Worm (Caenorhabditis elegans) whole organism, L1 larva: ENCODE data around the gene dhs-31.

Experiments used
- C34B4.2 ChIP-seq: sonication (generic microtip); optimal IDR thresholded peaks from 2 replicates; lab custom pipeline; 2017; ENCODE audit warnings: mild to moderate bottlenecking, missing genetic modification characterization, missing compliant biosample characterization
- alr-1 ChIP-seq: fragments of 200-800 bp; sonication (Bioruptor generic); optimal IDR thresholded peaks from 2 replicates; lab custom pipeline; 2018; ENCODE audit warnings: borderline replicate concordance, mild to moderate bottlenecking, missing genetic modification characterization, missing compliant biosample characterization
- blmp-1 ChIP-seq: fragments of 150-350 bp; optimal IDR thresholded peaks from 2 replicates; lab custom pipeline; 2014; ENCODE audit warnings: missing biosample characterization, missing genetic modification characterization
- ceh-63 ChIP-seq: fragments of 200-800 bp; sonication (Bioruptor generic); optimal IDR thresholded peaks from 2 replicates; lab custom pipeline; 2018; ENCODE audit warnings: mild to moderate bottlenecking, missing genetic modification characterization, missing compliant biosample characterization
- ceh-8 ChIP-seq: fragments of 200-800 bp; sonication (Bioruptor generic); optimal IDR thresholded peaks from 2 replicates; lab custom pipeline; 2018; ENCODE audit warnings: mild to moderate bottlenecking, missing genetic modification characterization, moderate library complexity, missing compliant biosample characterization
- ceh-88 ChIP-seq: fragments of 200-800 bp; sonication (Bioruptor generic); IDR thresholded peaks from 2 replicates; pipeline ENCODE4 v1.3.6; 2022; ENCODE audit warnings: missing genetic modification characterization, missing compliant biosample characterization
- ceh-90 ChIP-seq: sonication (generic microtip); optimal IDR thresholded peaks from 2 replicates; lab custom pipeline; 2016; ENCODE audit warnings: missing genetic modification characterization, missing compliant biosample characterization
- ces-1 ChIP-seq: fragments of 150-350 bp; optimal IDR thresholded peaks from 2 replicates; lab custom pipeline; 2014; ENCODE audit warnings: missing biosample characterization, missing genetic modification reagents, missing genetic modification characterization
- dpl-1 ChIP-seq, 3 experiments: fragments of 150-350 bp in 2 of 3; sonication (generic microtip) in 1 of 3; optimal IDR thresholded peaks; 2 replicates each; lab custom pipeline; 2014 to 2017; ENCODE audit warnings: missing biosample characterization in 3 of 3, missing genetic modification characterization in 3 of 3, missing genetic modification reagents in 3 of 3
- dsc-1 ChIP-seq: sonication (generic microtip); optimal IDR thresholded peaks from 2 replicates; lab custom pipeline; 2016; ENCODE audit warnings: mild to moderate bottlenecking, missing genetic modification characterization, missing compliant biosample characterization
- efl-1 ChIP-seq, 4 experiments: fragments of 150-350 bp; optimal IDR thresholded peaks in 3 of 4; peaks in 1 of 4; 1 replicate in 1 of 4; 2 replicates in 3 of 4; lab custom pipeline; 2014; ENCODE audit warnings: missing biosample characterization in 2 of 4, missing genetic modification characterization in 2 of 4, missing genetic modification reagents in 2 of 4
- efl-3 ChIP-seq: fragments of 200-800 bp; sonication (Bioruptor generic); optimal IDR thresholded peaks from 2 replicates; lab custom pipeline; 2018; ENCODE audit warnings: mild to moderate bottlenecking, missing genetic modification characterization, missing compliant biosample characterization
- egl-13 ChIP-seq: sonication (generic microtip); optimal IDR thresholded peaks from 2 replicates; lab custom pipeline; 2016; ENCODE audit warnings: missing genotype, missing genetic modification reagents, missing genetic modification characterization, missing compliant biosample characterization
- egl-27 ChIP-seq, 2 experiments: fragments of 150-350 bp in 1 of 2; sonication (generic microtip); optimal IDR thresholded peaks; 3 replicates each; lab custom pipeline; 2017 to 2018; ENCODE audit warnings: missing biosample characterization in 2 of 2, missing genetic modification characterization in 2 of 2, missing genetic modification reagents in 2 of 2
- elt-2 ChIP-seq: sonication (generic microtip); optimal IDR thresholded peaks from 2 replicates; lab custom pipeline; 2016; ENCODE audit warnings: missing genetic modification characterization, mild to moderate bottlenecking, inconsistent platforms, missing compliant biosample characterization, missing genetic modification reagents
- elt-3 ChIP-seq, 6 experiments: fragments of 150-350 bp in 1 of 6; sonication (generic microtip); optimal IDR thresholded peaks; 2 replicates each; lab custom pipeline; 2017 to 2018; ENCODE audit warnings: missing biosample characterization in 6 of 6, missing genetic modification characterization in 6 of 6, inconsistent platforms in 1 of 6
- fkh-8 ChIP-seq: sonication (generic microtip); optimal IDR thresholded peaks from 2 replicates; lab custom pipeline; 2016; ENCODE audit warnings: mild to moderate bottlenecking, missing genetic modification characterization, missing compliant biosample characterization
- fos-1 ChIP-seq: fragments of 150-350 bp; optimal IDR thresholded peaks from 2 replicates; lab custom pipeline; 2014; ENCODE audit warnings: missing biosample characterization, missing genetic modification characterization
- grh-1 ChIP-seq: fragments of 200-800 bp; sonication (Bioruptor generic); IDR thresholded peaks from 2 replicates; pipeline ENCODE4 v1.3.6; 2022; ENCODE audit warnings: missing genetic modification reagents, missing genetic modification characterization, missing compliant biosample characterization
- hlh-4 ChIP-seq: sonication (generic microtip); optimal IDR thresholded peaks from 2 replicates; lab custom pipeline; 2016; ENCODE audit warnings: mild to moderate bottlenecking, missing genetic modification characterization, missing compliant biosample characterization
- irx-1 ChIP-seq: sonication (generic microtip); optimal IDR thresholded peaks from 2 replicates; lab custom pipeline; 2016; ENCODE audit warnings: missing genetic modification characterization, missing compliant biosample characterization
- isw-1 ChIP-seq: fragments of 200-800 bp; sonication (Bioruptor generic); IDR thresholded peaks from 2 replicates; pipeline ENCODE4 v1.3.6; 2022; ENCODE audit warnings: missing genetic modification characterization, missing compliant biosample characterization
- jun-1 ChIP-seq: fragments of 150-350 bp; optimal IDR thresholded peaks from 2 replicates; lab custom pipeline; 2014; ENCODE audit warnings: missing biosample characterization, missing genetic modification reagents, missing genetic modification characterization
- lin-14 ChIP-seq: fragments of 200-800 bp; sonication (Bioruptor generic); optimal IDR thresholded peaks from 2 replicates; lab custom pipeline; 2018; ENCODE audit warnings: mild to moderate bottlenecking, missing genetic modification characterization, moderate library complexity, missing compliant biosample characterization
- lin-35 ChIP-seq, 2 experiments: fragments of 150-350 bp; optimal IDR thresholded peaks; 2 replicates each; lab custom pipeline; 2014; ENCODE audit warnings: missing biosample characterization in 2 of 2, missing genetic modification characterization in 2 of 2, missing genetic modification reagents in 2 of 2
- lir-3 ChIP-seq: sonication (generic microtip); optimal IDR thresholded peaks from 2 replicates; lab custom pipeline; 2016; ENCODE audit warnings: mild to moderate bottlenecking, missing genetic modification characterization, moderate library complexity, missing compliant biosample characterization; ENCODE audit not compliant: poor library complexity
- lsy-2 ChIP-seq, 2 experiments: fragments of 150-350 bp; optimal IDR thresholded peaks; 2 replicates each; lab custom pipeline; 2014; ENCODE audit warnings: missing biosample characterization in 2 of 2, missing genetic modification characterization in 2 of 2
- mdl-1 ChIP-seq, 2 experiments: fragments of 150-350 bp; optimal IDR thresholded peaks; 2 replicates each; lab custom pipeline; 2014 to 2017; ENCODE audit warnings: missing biosample characterization in 2 of 2, missing genetic modification characterization in 2 of 2, inconsistent platforms in 1 of 2
- mef-2 ChIP-seq: fragments of 150-350 bp; optimal IDR thresholded peaks from 2 replicates; lab custom pipeline; 2014; ENCODE audit warnings: missing biosample characterization, missing genetic modification characterization
- nhr-12 ChIP-seq: sonication (generic microtip); optimal IDR thresholded peaks from 2 replicates; lab custom pipeline; 2017; ENCODE audit warnings: missing biosample characterization, missing genetic modification characterization
- nhr-19 ChIP-seq: fragments of 200-800 bp; sonication (Bioruptor generic); conservative IDR thresholded peaks from 2 replicates; pipeline ENCODE4 v1.3.6; 2022; ENCODE audit warnings: missing genetic modification characterization, missing compliant biosample characterization
- nhr-237 ChIP-seq: fragments of 150-350 bp; optimal IDR thresholded peaks from 2 replicates; lab custom pipeline; 2014; ENCODE audit warnings: missing biosample characterization, missing genetic modification characterization
- nhr-28 ChIP-seq: fragments of 150-350 bp; optimal IDR thresholded peaks from 2 replicates; lab custom pipeline; 2014; ENCODE audit warnings: missing biosample characterization, missing genetic modification characterization
- nhr-47 ChIP-seq: sonication (generic microtip); optimal IDR thresholded peaks from 2 replicates; lab custom pipeline; 2016; ENCODE audit warnings: mild to moderate bottlenecking, missing genetic modification characterization, moderate library complexity, missing compliant biosample characterization
- nhr-71 ChIP-seq: sonication (generic microtip); optimal IDR thresholded peaks from 2 replicates; lab custom pipeline; 2016; ENCODE audit warnings: mild to moderate bottlenecking, missing genetic modification characterization, moderate library complexity, missing compliant biosample characterization
- nhr-76 ChIP-seq: sonication (generic microtip); optimal IDR thresholded peaks from 2 replicates; lab custom pipeline; 2017; ENCODE audit warnings: missing biosample characterization, missing genetic modification characterization
- nhr-77 ChIP-seq: fragments of 150-350 bp; optimal IDR thresholded peaks from 2 replicates; lab custom pipeline; 2014; ENCODE audit warnings: missing biosample characterization, missing genetic modification characterization
- nhr-85 ChIP-seq: sonication (generic microtip); peaks from one replicate; lab custom pipeline; 2016; ENCODE audit warnings: missing genetic modification characterization, inconsistent platforms, missing compliant biosample characterization
- pax-3 ChIP-seq: fragments of 200-800 bp; sonication (Bioruptor generic); optimal IDR thresholded peaks from 2 replicates; lab custom pipeline; 2018; ENCODE audit warnings: mild to moderate bottlenecking, missing genetic modification characterization, moderate library complexity, missing compliant biosample characterization
- pqm-1 ChIP-seq: sonication (generic microtip); optimal IDR thresholded peaks from 3 replicates; lab custom pipeline; 2017; ENCODE audit warnings: missing biosample characterization, missing genetic modification characterization
- skn-1 ChIP-seq: fragments of 150-350 bp; optimal IDR thresholded peaks from 2 replicates; lab custom pipeline; 2014; ENCODE audit warnings: missing biosample characterization, missing genetic modification characterization
- sptf-1 ChIP-seq: fragments of 150-350 bp; optimal IDR thresholded peaks from 2 replicates; lab custom pipeline; 2014; ENCODE audit warnings: missing biosample characterization, missing genetic modification characterization
- sup-37 ChIP-seq: fragments of 200-800 bp; sonication (Bioruptor generic); optimal IDR thresholded peaks from 2 replicates; lab custom pipeline; 2018; ENCODE audit warnings: mild to moderate bottlenecking, missing genetic modification characterization, missing compliant biosample characterization
- tlp-1 ChIP-seq: fragments of 150-350 bp; optimal IDR thresholded peaks from 2 replicates; lab custom pipeline; 2014; ENCODE audit warnings: missing biosample characterization, missing genetic modification characterization
- unc-130 ChIP-seq: fragments of 150-350 bp; optimal IDR thresholded peaks from 2 replicates; lab custom pipeline; 2017; ENCODE audit warnings: missing biosample characterization, missing genetic modification characterization, inconsistent platforms
- unc-30 ChIP-seq: sonication (generic microtip); optimal IDR thresholded peaks from 2 replicates; lab custom pipeline; 2017; ENCODE audit warnings: missing biosample characterization, missing genetic modification characterization
- unc-62 ChIP-seq: fragments of 150-350 bp; optimal IDR thresholded peaks from 2 replicates; lab custom pipeline; 2014; ENCODE audit warnings: missing biosample characterization, missing genetic modification reagents, missing genetic modification characterization
- zag-1 ChIP-seq: fragments of 150-350 bp; optimal IDR thresholded peaks from 2 replicates; lab custom pipeline; 2014; ENCODE audit warnings: missing biosample characterization, missing genetic modification characterization
- zip-4 ChIP-seq: fragments of 200-800 bp; sonication (Bioruptor generic); optimal IDR thresholded peaks from 2 replicates; lab custom pipeline; 2018; ENCODE audit warnings: mild to moderate bottlenecking, missing genetic modification characterization, moderate library complexity, missing compliant biosample characterization
- ztf-11 ChIP-seq, 2 experiments: sonication (generic microtip); optimal IDR thresholded peaks; 2 replicates each; lab custom pipeline; 2016 to 2017; ENCODE audit warnings: missing genetic modification characterization in 2 of 2, missing biosample characterization in 1 of 2, missing compliant biosample characterization in 1 of 2

The dhs-31 gene

DNA sequence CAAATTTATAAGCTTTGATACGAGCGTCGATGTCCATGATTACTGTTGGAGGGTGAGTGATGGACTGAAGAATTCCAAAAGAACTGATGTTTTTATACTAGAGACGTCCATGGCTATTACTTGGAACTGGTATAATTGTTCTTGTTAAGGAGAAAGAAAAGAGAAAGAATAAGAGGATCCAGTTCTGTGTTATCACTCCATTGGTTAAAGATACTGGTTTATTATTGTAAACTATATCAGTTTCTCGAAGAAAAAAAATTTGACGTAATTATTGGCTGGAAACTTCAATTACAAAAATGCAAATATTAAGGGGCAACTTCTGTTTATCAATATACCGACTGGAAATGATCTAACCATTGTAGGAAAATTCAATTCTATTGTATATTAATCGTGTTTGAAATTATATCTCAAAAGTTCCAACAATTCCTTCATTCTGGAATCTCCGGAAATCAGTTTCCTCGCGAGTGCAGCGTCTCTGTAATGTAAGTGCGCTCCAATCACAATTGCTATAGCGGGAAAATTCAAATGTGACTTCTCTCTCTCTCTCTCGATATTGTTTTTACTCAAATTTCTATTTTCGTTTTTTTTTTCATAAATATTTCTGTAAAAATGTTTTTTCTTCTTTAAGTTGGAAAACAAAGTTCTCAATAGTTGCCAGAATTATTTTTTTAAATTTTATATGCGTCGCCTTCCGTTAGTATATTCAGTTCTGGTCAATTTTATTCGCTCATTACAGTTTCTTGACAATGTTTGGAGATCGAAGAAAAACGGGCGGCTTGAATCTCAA, 44.9 kb upstream of the dhs-31 start, which contains the start of the genes col-2 and ndc-80 (continued):
- TF ChIP-seq egl-13 (no peak), nhr-47 (tag; lab: Kevin White, UChicago) (no peak), skn-1 (tag; lab: Kevin White, UChicago) (peak; percentile 70), dpl-1 (GFP tag; optimal IDR thresholded peaks at IDR 0.05; lab: Kevin White, UChicago) (peak; percentile 88 to 92 (median 89)), efl-3 (GFP tag; lab: Kevin White, UChicago) (no peak), lin-14 (GFP tag; lab: Kevin White, UChicago) (peak; percentile 79), unc-130 (tag; lab: Kevin White, UChicago) (no peak), pax-3 (tag; lab: Kevin White, UChicago) (peak; percentile 52), egl-27 (tag; optimal IDR thresholded peaks at IDR 0.05; lab: Kevin White, UChicago) (no peak), elt-2 (tag; lab: Kevin White, UChicago) (no peak), lir-3 (tag; lab: Kevin White, UChicago) (peak; percentile 77), unc-62 (GFP tag; lab: Kevin White, UChicago) (no peak), lin-35 (GFP tag; optimal IDR thresholded peaks at IDR 0.05; lab: Kevin White, UChicago) (peak; percentile 85 to 95), sptf-1 (tag; lab: Kevin White, UChicago) (no peak), fkh-8 (tag; lab: Kevin White, UChicago) (peak; percentile 49), dsc-1 (tag; lab: Kevin White, UChicago) (peak; percentile 28), nhr-71 (tag; lab: Kevin White, UChicago) (peak; percentile 83), blmp-1 (tag; lab: Kevin White, UChicago) (peak; percentile 71), ces-1 (no peak), efl-1 (optimal IDR thresholded peaks at IDR 0.05; lab: Kevin White, UChicago) (peak; percentile 91 to 94), efl-1 (GFP tag; optimal IDR thresholded peaks at IDR 0.05 in 1 of 2; lab: Kevin White, UChicago) (peak; percentile 88 to 99), fos-1 (peak; percentile 67), sup-37 (GFP tag; lab: Kevin White, UChicago) (no peak), ceh-8 (no peak), nhr-237 (tag; lab: Kevin White, UChicago) (peak; percentile 51), nhr-77 (tag; lab: Kevin White, UChicago) (peak; percentile 73), alr-1 (tag; lab: Kevin White, UChicago) (no peak), tlp-1 (tag; lab: Kevin White, UChicago) (no peak), jun-1 (tag; lab: Kevin White, UChicago) (no peak), elt-3 (tag; optimal IDR thresholded peaks at IDR 0.05; lab: Kevin White, UChicago) (peak in 1 of 6 experiments; percentile 68), grh-1 (GFP tag; lab: Robert Waterston, UW) (no peak), zag-1 (no peak), lsy-2 (tag; optimal IDR thresholded peaks at IDR 0.05; lab: Kevin White, UChicago) (peak; percentile 69 to 92), nhr-12 (no peak), zip-4 (GFP tag; lab: Kevin White, UChicago) (no peak), ceh-63 (GFP tag; lab: Kevin White, UChicago) (no peak), isw-1 (GFP tag; lab: Robert Waterston, UW) (peak; percentile 48), nhr-28 (tag; lab: Kevin White, UChicago) (no peak), pqm-1 (tag; lab: Kevin White, UChicago) (no peak), ztf-11 (tag; optimal IDR thresholded peaks at IDR 0.05; lab: Kevin White, UChicago) (peak in 1 of 2 experiments; percentile 17), ceh-90 (tag; lab: Kevin White, UChicago) (no peak), hlh-4 (tag; lab: Kevin White, UChicago) (no peak), nhr-76 (tag; lab: Kevin White, UChicago) (no peak), irx-1 (no peak), unc-30 (tag; lab: Kevin White, UChicago) (no peak), ceh-88 (GFP tag; lab: Robert Waterston, UW) (no peak; the same call in 1 of the 2 replicates), nhr-85 (tag; lab: Kevin White, UChicago) (peak; percentile 79), mdl-1 (tag; optimal IDR thresholded peaks at IDR 0.05; lab: Kevin White, UChicago) (peak in 1 of 2 experiments; percentile 59), C34B4.2 (no peak), nhr-19 (GFP tag; lab: Robert Waterston, UW) (peak; percentile 58), mef-2 (tag; lab: Kevin White, UChicago) (no peak)
